Fruit fly (Drosophila melanogaster) whole organism: ENCODE measurements around the gene CG33500.

ENCODE experiments used
- CG8478 ChIP-seq: fragments of >200 bp; optimal IDR thresholded peaks from 2 replicates; lab custom pipeline; 2018; ENCODE audit warnings: inconsistent platforms
- pan ChIP-seq: fragments of >200 bp; optimal IDR thresholded peaks from 2 replicates; lab custom pipeline; 2017

dm6 chr3L:11489489-11489888 is 18.9 kb upstream of the CG33500 start:
- TF ChIP-seq CG8478 (lab: Kevin White, UChicago) (no peak), pan (lab: Kevin White, UChicago) (no peak)
